Worm (Caenorhabditis elegans) whole organism, L2 larva: ENCODE results near the gene kgb-1.

ENCODE experiments used
- Y55F3AM.14 ChIP-seq: fragments of 200-800 bp; sonication (Bioruptor generic); optimal IDR thresholded peaks from 2 replicates; lab custom pipeline; 2018; ENCODE audit warnings: mild to moderate bottlenecking, missing genetic modification characterization, missing compliant biosample characterization
- aly-2 ChIP-seq: fragments of 150-350 bp; optimal IDR thresholded peaks from 2 replicates; lab custom pipeline; 2014; ENCODE audit warnings: missing biosample characterization, missing genetic modification characterization
- ama-1 ChIP-seq: fragments of 150-350 bp; optimal IDR thresholded peaks from 2 replicates; lab custom pipeline; 2018; ENCODE audit warnings: inconsistent platforms
- egl-27 ChIP-seq: sonication (generic microtip); optimal IDR thresholded peaks from 3 replicates; lab custom pipeline; 2017; ENCODE audit warnings: missing biosample characterization, missing genetic modification reagents, missing genetic modification characterization
- nhr-11 ChIP-seq: fragments of 150-350 bp; optimal IDR thresholded peaks from 2 replicates; lab custom pipeline; 2014; ENCODE audit warnings: missing biosample characterization, missing genetic modification characterization
- nhr-25 ChIP-seq: fragments of 150-350 bp; sonication (generic microtip); optimal IDR thresholded peaks from 3 replicates; lab custom pipeline; 2014; ENCODE audit warnings: missing biosample characterization, missing genetic modification characterization
- nhr-77 ChIP-seq: fragments of 150-350 bp; optimal IDR thresholded peaks from 2 replicates; lab custom pipeline; 2014; ENCODE audit warnings: missing biosample characterization, missing genetic modification characterization
- unc-62 ChIP-seq: fragments of 150-350 bp; optimal IDR thresholded peaks from 2 replicates; lab custom pipeline; 2014; ENCODE audit warnings: missing biosample characterization, missing genetic modification reagents, missing genetic modification characterization
- ztf-11 ChIP-seq: sonication (generic microtip); optimal IDR thresholded peaks from 2 replicates; lab custom pipeline; 2017; ENCODE audit warnings: missing biosample characterization, missing genetic modification characterization
- ztf-4 ChIP-seq: fragments of 150-350 bp; optimal IDR thresholded peaks from 2 replicates; lab custom pipeline; 2014; ENCODE audit warnings: missing biosample characterization, missing genetic modification characterization

- no peak for TF ChIP-seq egl-27
- no peak for TF ChIP-seq aly-2 (tag; lab: Kevin White, UChicago)
- no peak for TF ChIP-seq ztf-4 (tag; lab: Kevin White, UChicago)
- TF ChIP-seq nhr-25: no peak
- no peak for TF ChIP-seq ztf-11
- TF ChIP-seq ama-1 (lab: Kevin White, UChicago): no peak
- no peak for TF ChIP-seq nhr-77
- no peak for TF ChIP-seq nhr-11 (tag; lab: Kevin White, UChicago)
- no peak for TF ChIP-seq Y55F3AM.14
- no peak for TF ChIP-seq unc-62 (GFP tag; lab: Kevin White, UChicago)
Observed at ce11 chrIV:378367-378766, 31.5 kb downstream of the kgb-1 start.
